Worm (Caenorhabditis elegans) whole organism, L4 larva: ENCODE data around the gene C46F2.1.

Experiments used
- ZK337.2 ChIP-seq: fragments of 200-800 bp; sonication (Bioruptor generic); IDR thresholded peaks from 2 replicates; pipeline ENCODE4 v1.3.6; 2022; ENCODE audit warnings: missing genetic modification reagents, missing genetic modification characterization, missing compliant biosample characterization
- aha-1 ChIP-seq: fragments of 150-350 bp; peaks from one replicate; lab custom pipeline; 2014; ENCODE audit warnings: missing biosample characterization, missing genetic modification characterization
- ama-1 ChIP-seq: fragments of 150-350 bp; optimal IDR thresholded peaks from 2 replicates; lab custom pipeline; 2014; ENCODE audit warnings: inconsistent platforms, mixed read lengths
- ceh-28 ChIP-seq: fragments of 150-350 bp; optimal IDR thresholded peaks from 2 replicates; lab custom pipeline; 2014; ENCODE audit warnings: missing biosample characterization, missing genetic modification reagents, missing genetic modification characterization
- dve-1 ChIP-seq: sonication (generic microtip); optimal IDR thresholded peaks from 2 replicates; lab custom pipeline; 2017; ENCODE audit warnings: antibody characterized with exemption, mild to moderate bottlenecking, missing genetic modification characterization, missing compliant biosample characterization; ENCODE audit not compliant: insufficient read depth
- fkh-10 ChIP-seq: fragments of 150-350 bp; optimal IDR thresholded peaks from 2 replicates; lab custom pipeline; 2014; ENCODE audit warnings: missing biosample characterization, missing genetic modification reagents, missing genetic modification characterization
- hif-1 ChIP-seq, 2 experiments: sonication (generic microtip); optimal IDR thresholded peaks; 2 replicates each; lab custom pipeline; 2016 to 2017; ENCODE audit warnings: missing compliant biosample characterization in 2 of 2, missing genetic modification characterization in 2 of 2, missing genetic modification reagents in 2 of 2, missing genotype in 2 of 2, mild to moderate bottlenecking in 1 of 2
- hlh-11 ChIP-seq: fragments of 200-800 bp; sonication (Bioruptor generic); optimal IDR thresholded peaks from 2 replicates; lab custom pipeline; 2018; ENCODE audit warnings: mild to moderate bottlenecking, missing genetic modification characterization, missing compliant biosample characterization
- nhr-41 ChIP-seq: fragments of 200-800 bp; sonication (Bioruptor generic); IDR thresholded peaks from 2 replicates; pipeline ENCODE4 v1.3.6; 2022; ENCODE audit warnings: missing genetic modification reagents, missing genetic modification characterization, missing compliant biosample characterization
- snpc-4 ChIP-seq: fragments of 150-350 bp; optimal IDR thresholded peaks from 2 replicates; lab custom pipeline; 2014; ENCODE audit warnings: missing biosample characterization, missing genetic modification characterization
- unc-39 ChIP-seq: sonication (generic microtip); optimal IDR thresholded peaks from 2 replicates; lab custom pipeline; 2017; ENCODE audit warnings: missing biosample characterization, missing genetic modification characterization
- unc-62 ChIP-seq, 3 experiments: fragments of 150-350 bp in 1 of 3; sonication (generic microtip); optimal IDR thresholded peaks in 2 of 3; peaks in 1 of 3; 1 replicate in 1 of 3; 2 replicates in 2 of 3; lab custom pipeline; 2014 to 2017; ENCODE audit warnings: missing biosample characterization in 3 of 3, missing genetic modification characterization in 3 of 3, missing genetic modification reagents in 3 of 3, missing genotype in 1 of 3

DNA sequence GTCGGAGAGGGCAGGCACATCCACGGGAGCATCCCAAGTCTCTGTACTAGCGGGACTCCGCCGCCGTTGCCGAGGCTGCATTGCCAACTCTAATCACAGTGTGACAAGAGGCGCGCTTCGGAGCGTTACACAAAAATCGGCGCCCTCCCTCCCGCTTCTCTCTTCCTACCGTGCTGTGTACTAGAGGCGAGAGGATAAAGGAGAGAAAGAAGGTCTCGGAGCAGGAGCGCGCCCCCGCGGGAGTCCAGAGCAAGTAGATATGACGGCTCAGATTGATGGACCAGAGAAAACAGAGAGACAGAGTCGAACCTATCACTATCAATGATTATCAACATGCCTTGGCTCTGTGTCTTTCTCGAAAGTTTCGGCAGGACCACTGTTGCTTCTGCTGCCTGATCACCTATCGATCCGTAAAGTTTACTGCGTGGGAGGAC lies 24.8 kb upstream of the C46F2.1 start:
- TF ChIP-seq ama-1 (lab: Kevin White, UChicago) (no peak), ceh-28 (tag; lab: Kevin White, UChicago) (no peak), ZK337.2 (GFP tag; lab: Robert Waterston, UW) (no peak), nhr-41 (GFP tag; lab: Robert Waterston, UW) (no peak), aha-1 (tag; lab: Kevin White, UChicago) (peak; percentile 61), unc-39 (tag; lab: Kevin White, UChicago) (no peak), hlh-11 (tag; lab: Kevin White, UChicago) (peak; percentile 34), snpc-4 (no peak), dve-1 (tag; lab: Kevin White, UChicago) (no peak), fkh-10 (GFP tag; lab: Kevin White, UChicago) (no peak), unc-62 (GFP tag; optimal IDR thresholded peaks at IDR 0.05 in 1 of 2; lab: Kevin White, UChicago) (peak in 1 of 2 experiments; percentile 73), unc-62 (tag; optimal IDR thresholded peaks at IDR 0.05; lab: Kevin White, UChicago) (no peak), hif-1 (tag; optimal IDR thresholded peaks at IDR 0.05; lab: Kevin White, UChicago) (no peak)
